Worm (Caenorhabditis elegans) whole organism, mixed stage, embryonic: ENCODE data around the gene C50E3.11.

Source experiments
- lsy-2 ChIP-seq: fragments of 150-350 bp; optimal IDR thresholded peaks from 2 replicates; lab custom pipeline; 2014; ENCODE audit warnings: missing biosample characterization, missing genetic modification characterization
- nhr-76 ChIP-seq: sonication (generic microtip); optimal IDR thresholded peaks from 2 replicates; lab custom pipeline; 2017; ENCODE audit warnings: missing biosample characterization, missing genetic modification characterization
- unc-62 ChIP-seq: fragments of 150-350 bp; optimal IDR thresholded peaks from 2 replicates; lab custom pipeline; 2014; ENCODE audit warnings: missing biosample characterization, missing genetic modification reagents, missing genetic modification characterization

DNA sequence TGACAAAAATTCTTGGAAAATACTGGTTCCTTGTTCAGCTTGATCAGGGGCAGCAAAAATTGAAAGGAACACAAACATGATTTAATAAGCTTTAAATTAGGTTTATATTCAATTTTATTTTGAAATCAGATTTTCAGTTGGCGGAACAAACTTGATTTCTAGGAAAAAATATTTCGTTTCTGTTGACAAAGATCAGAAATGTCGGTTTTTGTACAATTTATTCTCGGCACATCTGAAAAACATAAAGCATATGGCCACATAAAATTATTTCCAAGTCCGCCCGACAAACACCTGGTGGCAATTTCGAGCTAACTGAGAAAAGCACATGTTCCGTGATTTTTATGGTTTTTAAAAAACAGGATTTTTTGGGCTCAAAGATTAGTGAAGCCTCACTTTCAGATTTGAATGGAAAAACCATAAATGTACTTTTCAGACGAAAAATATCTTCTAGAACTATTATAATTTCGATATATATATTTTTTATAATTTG is 49.4 kb downstream of the C50E3.11 start, which contains the start of gene ttr-10:
- no peak for TF ChIP-seq lsy-2
- TF ChIP-seq nhr-76 (tag; lab: Kevin White, UChicago): no peak
- no peak for TF ChIP-seq unc-62
